Worm (Caenorhabditis elegans) whole organism, L2 larva: ENCODE measurements around the gene C23G10.2.

Experiments
- lsy-2 ChIP-seq, 2 experiments: fragments of 150-350 bp in 1 of 2; sonication (generic microtip) in 1 of 2; optimal IDR thresholded peaks; 2 replicates each; lab custom pipeline; 2014 to 2017; ENCODE audit warnings: missing biosample characterization in 2 of 2, missing genetic modification characterization in 2 of 2
- nhr-11 ChIP-seq: fragments of 150-350 bp; optimal IDR thresholded peaks from 2 replicates; lab custom pipeline; 2014; ENCODE audit warnings: missing biosample characterization, missing genetic modification characterization
- nhr-129 ChIP-seq: fragments of 150-350 bp; optimal IDR thresholded peaks from 2 replicates; lab custom pipeline; 2014; ENCODE audit warnings: missing biosample characterization, missing genetic modification characterization
- nhr-77 ChIP-seq: fragments of 150-350 bp; optimal IDR thresholded peaks from 2 replicates; lab custom pipeline; 2014; ENCODE audit warnings: missing biosample characterization, missing genetic modification characterization
- unc-62 ChIP-seq: fragments of 150-350 bp; optimal IDR thresholded peaks from 2 replicates; lab custom pipeline; 2014; ENCODE audit warnings: missing biosample characterization, missing genetic modification reagents, missing genetic modification characterization

ce11 chrIII:6165240-6165639 is 42.6 kb upstream of the C23G10.2 start:
- no peak for TF ChIP-seq nhr-129 (tag; lab: Kevin White, UChicago)
- no peak for TF ChIP-seq unc-62
- TF ChIP-seq nhr-77 (tag; lab: Kevin White, UChicago) = no peak
- TF ChIP-seq nhr-11 (tag; lab: Kevin White, UChicago) = no peak
- no peak for TF ChIP-seq lsy-2 (tag; optimal IDR thresholded peaks at IDR 0.05; lab: Kevin White, UChicago)
